Worm (Caenorhabditis elegans) whole organism, late embryonic: ENCODE results near the gene ZK1307.2.

Experiments used
- C08G9.2 ChIP-seq: sonication (generic microtip); optimal IDR thresholded peaks from 2 replicates; lab custom pipeline; 2016; ENCODE audit warnings: mild to moderate bottlenecking, missing genetic modification characterization, moderate library complexity, missing compliant biosample characterization
- C38D4.7 ChIP-seq: fragments of 200-800 bp; sonication (Bioruptor generic); optimal IDR thresholded peaks from 2 replicates; lab custom pipeline; 2018; ENCODE audit warnings: mild to moderate bottlenecking, missing genetic modification characterization, moderate library complexity, missing compliant biosample characterization
- K09A11.1 ChIP-seq: sonication (generic microtip); optimal IDR thresholded peaks from 2 replicates; lab custom pipeline; 2017; ENCODE audit warnings: antibody characterized with exemption, mild to moderate bottlenecking, missing genetic modification characterization, missing compliant biosample characterization; ENCODE audit not compliant: insufficient read depth
- Y22D7AL.16 ChIP-seq: sonication (generic microtip); optimal IDR thresholded peaks from 2 replicates; lab custom pipeline; 2016; ENCODE audit warnings: missing genetic modification characterization, missing compliant biosample characterization
- ama-1 ChIP-seq: fragments of 150-350 bp; optimal IDR thresholded peaks from 2 replicates; lab custom pipeline; 2014
- ceh-14 ChIP-seq: sonication (generic microtip); optimal IDR thresholded peaks from 2 replicates; lab custom pipeline; 2016; ENCODE audit warnings: missing genotype, missing genetic modification characterization, missing compliant biosample characterization
- ceh-18 ChIP-seq: sonication (generic microtip); optimal IDR thresholded peaks from 2 replicates; lab custom pipeline; 2016; ENCODE audit warnings: missing genetic modification characterization, missing compliant biosample characterization
- ceh-19 ChIP-seq: fragments of 200-800 bp; sonication (Bioruptor generic); optimal IDR thresholded peaks from 2 replicates; lab custom pipeline; 2018; ENCODE audit warnings: mild to moderate bottlenecking, missing genetic modification characterization, missing compliant biosample characterization
- ceh-2 ChIP-seq: sonication (generic microtip); optimal IDR thresholded peaks from 2 replicates; lab custom pipeline; 2016; ENCODE audit warnings: missing genotype, missing genetic modification characterization, missing compliant biosample characterization
- ceh-30 ChIP-seq: fragments of 150-350 bp; optimal IDR thresholded peaks from 2 replicates; lab custom pipeline; 2014; ENCODE audit warnings: missing biosample characterization, missing genetic modification characterization
- ceh-31 ChIP-seq: sonication (generic microtip); optimal IDR thresholded peaks from 2 replicates; lab custom pipeline; 2016; ENCODE audit warnings: missing genetic modification characterization, missing compliant biosample characterization
- ceh-34 ChIP-seq: sonication (generic microtip); optimal IDR thresholded peaks from 2 replicates; lab custom pipeline; 2016; ENCODE audit warnings: mild to moderate bottlenecking, missing genetic modification characterization, missing compliant biosample characterization
- ceh-48 ChIP-seq: sonication (generic microtip); optimal IDR thresholded peaks from 2 replicates; lab custom pipeline; 2016; ENCODE audit warnings: missing genetic modification characterization, inconsistent platforms, missing compliant biosample characterization
- ceh-6 ChIP-seq: fragments of 200-800 bp; sonication (Bioruptor generic); optimal IDR thresholded peaks from 2 replicates; lab custom pipeline; 2018; ENCODE audit warnings: mild to moderate bottlenecking, missing genetic modification characterization, missing compliant biosample characterization
- ceh-9 ChIP-seq: sonication (generic microtip); optimal IDR thresholded peaks from 2 replicates; lab custom pipeline; 2016; ENCODE audit warnings: mild to moderate bottlenecking, missing genetic modification characterization, inconsistent platforms, missing compliant biosample characterization
- dmd-4 ChIP-seq: sonication (generic microtip); optimal IDR thresholded peaks from 2 replicates; lab custom pipeline; 2016; ENCODE audit warnings: borderline replicate concordance, missing genetic modification characterization, missing compliant biosample characterization
- dve-1 ChIP-seq: sonication (generic microtip); optimal IDR thresholded peaks from 2 replicates; lab custom pipeline; 2017; ENCODE audit warnings: antibody characterized with exemption, mild to moderate bottlenecking, missing genetic modification characterization, missing compliant biosample characterization
- elt-2 ChIP-seq: sonication (generic microtip); optimal IDR thresholded peaks from 2 replicates; lab custom pipeline; 2016; ENCODE audit warnings: missing genetic modification reagents, missing genetic modification characterization, missing compliant biosample characterization
- elt-4 ChIP-seq: sonication (generic microtip); optimal IDR thresholded peaks from 2 replicates; lab custom pipeline; 2016; ENCODE audit warnings: missing genetic modification characterization, missing compliant biosample characterization
- ets-4 ChIP-seq: sonication (generic microtip); optimal IDR thresholded peaks from 2 replicates; lab custom pipeline; 2016; ENCODE audit warnings: missing genetic modification characterization, missing compliant biosample characterization
- eyg-1 ChIP-seq: sonication (generic microtip); optimal IDR thresholded peaks from 2 replicates; lab custom pipeline; 2016; ENCODE audit warnings: missing genotype, missing genetic modification characterization, missing compliant biosample characterization
- fkh-6 ChIP-seq: sonication (generic microtip); optimal IDR thresholded peaks from 2 replicates; lab custom pipeline; 2016; ENCODE audit warnings: missing genetic modification characterization, missing compliant biosample characterization
- gmeb-2 ChIP-seq: sonication (generic microtip); optimal IDR thresholded peaks from 2 replicates; lab custom pipeline; 2016; ENCODE audit warnings: missing genetic modification characterization, inconsistent platforms, missing compliant biosample characterization
- hlh-30 ChIP-seq: sonication (generic microtip); optimal IDR thresholded peaks from 2 replicates; lab custom pipeline; 2017; ENCODE audit warnings: antibody characterized with exemption, missing genetic modification characterization, missing compliant biosample characterization; ENCODE audit not compliant: insufficient read depth
- hlh-6 ChIP-seq: sonication (generic microtip); optimal IDR thresholded peaks from 2 replicates; lab custom pipeline; 2016; ENCODE audit warnings: missing genotype, missing genetic modification characterization, missing compliant biosample characterization
- hlh-8 ChIP-seq: sonication (generic microtip); optimal IDR thresholded peaks from 2 replicates; lab custom pipeline; 2016; ENCODE audit warnings: missing genotype, missing genetic modification characterization, missing compliant biosample characterization
- lin-11 ChIP-seq: fragments of 200-800 bp; sonication (Bioruptor generic); optimal IDR thresholded peaks from 2 replicates; lab custom pipeline; 2018; ENCODE audit warnings: mild to moderate bottlenecking, missing genetic modification characterization, missing compliant biosample characterization
- mec-3 ChIP-seq: sonication (generic microtip); optimal IDR thresholded peaks from 2 replicates; lab custom pipeline; 2016; ENCODE audit warnings: borderline replicate concordance, missing genetic modification characterization, missing compliant biosample characterization
- nfya-1 ChIP-seq: sonication (generic microtip); optimal IDR thresholded peaks from 2 replicates; lab custom pipeline; 2017; ENCODE audit warnings: missing genetic modification characterization, mild to moderate bottlenecking, missing compliant biosample characterization, antibody characterized with exemption, moderate library complexity
- nhr-11 ChIP-seq: fragments of 150-350 bp; optimal IDR thresholded peaks from 2 replicates; lab custom pipeline; 2014; ENCODE audit warnings: missing biosample characterization, missing genetic modification characterization
- nhr-232 ChIP-seq: sonication (generic microtip); optimal IDR thresholded peaks from 2 replicates; lab custom pipeline; 2016; ENCODE audit warnings: missing genetic modification characterization, missing compliant biosample characterization
- npax-4 ChIP-seq: sonication (generic microtip); optimal IDR thresholded peaks from 2 replicates; lab custom pipeline; 2016; ENCODE audit warnings: missing genetic modification characterization, missing compliant biosample characterization
- pat-9 ChIP-seq: fragments of 200-800 bp; sonication (Bioruptor generic); optimal IDR thresholded peaks from 2 replicates; lab custom pipeline; 2018; ENCODE audit warnings: mild to moderate bottlenecking, missing genetic modification characterization, moderate library complexity, missing compliant biosample characterization
- pax-1 ChIP-seq: fragments of 150-350 bp; optimal IDR thresholded peaks from 2 replicates; lab custom pipeline; 2014; ENCODE audit warnings: missing biosample characterization, missing genetic modification characterization
- pha-2 ChIP-seq: sonication (generic microtip); optimal IDR thresholded peaks from 2 replicates; lab custom pipeline; 2017; ENCODE audit warnings: mild to moderate bottlenecking, missing genetic modification characterization, missing compliant biosample characterization
- pha-4 ChIP-seq: fragments of 150-350 bp; optimal IDR thresholded peaks from 2 replicates; lab custom pipeline; 2018; ENCODE audit warnings: missing biosample characterization, missing genetic modification reagents, missing genetic modification characterization
- pros-1 ChIP-seq: fragments of 150-350 bp; optimal IDR thresholded peaks from 2 replicates; lab custom pipeline; 2014; ENCODE audit warnings: missing biosample characterization, missing genetic modification reagents, missing genetic modification characterization
- ref-2 ChIP-seq: sonication (generic microtip); optimal IDR thresholded peaks from 2 replicates; lab custom pipeline; 2016; ENCODE audit warnings: missing genetic modification characterization, missing compliant biosample characterization
- rnt-1 ChIP-seq: sonication (generic microtip); optimal IDR thresholded peaks from 2 replicates; lab custom pipeline; 2016; ENCODE audit warnings: missing genetic modification characterization, missing compliant biosample characterization
- sdc-2 ChIP-seq: sonication (generic microtip); optimal IDR thresholded peaks from 2 replicates; lab custom pipeline; 2016; ENCODE audit warnings: missing genotype, missing genetic modification characterization, missing compliant biosample characterization
- sox-4 ChIP-seq: sonication (generic microtip); optimal IDR thresholded peaks from 2 replicates; lab custom pipeline; 2017; ENCODE audit warnings: mild to moderate bottlenecking, missing genetic modification characterization, inconsistent platforms, missing compliant biosample characterization
- syd-9 ChIP-seq: sonication (generic microtip); optimal IDR thresholded peaks from 2 replicates; lab custom pipeline; 2016; ENCODE audit warnings: mild to moderate bottlenecking, missing genetic modification characterization, moderate library complexity, missing compliant biosample characterization
- tbx-2 ChIP-seq: sonication (generic microtip); optimal IDR thresholded peaks from 2 replicates; lab custom pipeline; 2016; ENCODE audit warnings: missing genetic modification characterization, missing compliant biosample characterization
- tbx-7 ChIP-seq: sonication (generic microtip); optimal IDR thresholded peaks from 2 replicates; lab custom pipeline; 2016; ENCODE audit warnings: missing genotype, missing genetic modification characterization, missing compliant biosample characterization
- ttx-3 ChIP-seq: sonication (generic microtip); optimal IDR thresholded peaks from 2 replicates; lab custom pipeline; 2016; ENCODE audit warnings: missing genetic modification reagents, missing genetic modification characterization, missing compliant biosample characterization
- unc-42 ChIP-seq: sonication (generic microtip); optimal IDR thresholded peaks from 2 replicates; lab custom pipeline; 2016; ENCODE audit warnings: missing genotype, missing genetic modification characterization, missing compliant biosample characterization
- unc-55 ChIP-seq: sonication (generic microtip); optimal IDR thresholded peaks from 2 replicates; lab custom pipeline; 2017; ENCODE audit warnings: missing biosample characterization, missing genetic modification reagents, missing genetic modification characterization
- ztf-16 ChIP-seq: sonication (generic microtip); optimal IDR thresholded peaks from 2 replicates; lab custom pipeline; 2017; ENCODE audit warnings: missing genetic modification characterization, missing compliant biosample characterization

The ZK1307.2 gene

DNA sequence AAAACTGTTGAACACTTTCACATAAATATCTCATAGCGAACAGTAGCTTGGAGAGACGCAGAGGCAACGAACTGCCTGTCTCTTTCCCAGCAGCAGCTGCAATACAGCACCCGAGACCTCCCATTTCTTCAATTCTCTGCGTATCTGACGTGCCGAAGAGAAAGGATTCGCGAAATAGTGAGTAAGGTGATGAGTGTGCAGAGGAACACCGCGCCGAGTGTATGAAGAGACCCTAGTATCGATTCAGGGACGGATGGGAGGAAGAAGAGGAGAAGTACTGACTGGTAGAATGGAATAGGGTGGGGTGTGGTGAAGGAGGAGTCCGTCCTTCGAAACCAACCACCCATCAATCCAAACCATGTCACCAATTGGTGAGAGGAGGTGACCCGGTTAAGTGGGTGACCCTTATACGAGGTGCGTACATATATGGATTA lies 7.6 kb downstream of the ZK1307.2 start:
- TF ChIP-seq C08G9.2 (tag; lab: Kevin White, UChicago) (peak; percentile 47), K09A11.1 (tag; lab: Kevin White, UChicago) (peak; percentile 31), ceh-6 (GFP tag; lab: Kevin White, UChicago) (peak; percentile 37), ztf-16 (tag; lab: Kevin White, UChicago) (no peak), ceh-19 (GFP tag; lab: Kevin White, UChicago) (no peak), elt-4 (tag; lab: Kevin White, UChicago) (no peak), ceh-30 (tag; lab: Kevin White, UChicago) (peak; percentile 58), fkh-6 (tag; lab: Kevin White, UChicago) (no peak), pax-1 (tag; lab: Kevin White, UChicago) (no peak), npax-4 (no peak), dmd-4 (tag; lab: Kevin White, UChicago) (peak; percentile 58), hlh-30 (tag; lab: Kevin White, UChicago) (peak; percentile 85), dve-1 (tag; lab: Kevin White, UChicago) (peak; percentile 32), nfya-1 (tag; lab: Kevin White, UChicago) (peak; percentile 89), ceh-9 (tag; lab: Kevin White, UChicago) (no peak), elt-2 (tag; lab: Kevin White, UChicago) (no peak), tbx-7 (tag; lab: Kevin White, UChicago) (no peak), gmeb-2 (no peak), sox-4 (no peak), lin-11 (tag; lab: Kevin White, UChicago) (no peak), pros-1 (tag; lab: Kevin White, UChicago) (peak; percentile 78), ceh-31 (tag; lab: Kevin White, UChicago) (peak; percentile 87), nhr-232 (tag; lab: Kevin White, UChicago) (no peak), syd-9 (peak; percentile 46), ama-1 (lab: Kevin White, UChicago) (no peak), hlh-8 (no peak), sdc-2 (tag; lab: Kevin White, UChicago) (peak; percentile 13), C38D4.7 (GFP tag; lab: Kevin White, UChicago) (no peak), unc-55 (GFP tag; lab: Kevin White, UChicago) (peak; percentile 77), ceh-34 (peak; percentile 76), ets-4 (peak; percentile 18), tbx-2 (peak; percentile 66), hlh-6 (tag; lab: Kevin White, UChicago) (peak; percentile 40), mec-3 (tag; lab: Kevin White, UChicago) (no peak), ceh-48 (peak; percentile 80), ceh-2 (peak; percentile 45), unc-42 (peak; percentile 19), pat-9 (tag; lab: Kevin White, UChicago) (no peak), pha-2 (tag; lab: Kevin White, UChicago) (peak; percentile 3), rnt-1 (tag; lab: Kevin White, UChicago) (peak; percentile 59), pha-4 (tag; lab: Kevin White, UChicago) (no peak), ceh-18 (tag; lab: Kevin White, UChicago) (peak; percentile 56), eyg-1 (tag; lab: Kevin White, UChicago) (no peak), nhr-11 (tag; lab: Kevin White, UChicago) (no peak), ref-2 (tag; lab: Kevin White, UChicago) (peak; percentile 72), Y22D7AL.16 (tag; lab: Kevin White, UChicago) (no peak), ceh-14 (peak; percentile 47), ttx-3 (tag; lab: Kevin White, UChicago) (no peak)
